Worm (Caenorhabditis elegans): ENCODE data around the gene rnh-1.1.

- TF ChIP-seq F13H6.1 (tag; optimal IDR thresholded peaks at IDR 0.05) (no peak), ref-2 (tag; optimal IDR thresholded peaks at IDR 0.05) (no peak), gmeb-2 (tag; optimal IDR thresholded peaks at IDR 0.05) (no peak), hlh-30 (tag; optimal IDR thresholded peaks at IDR 0.05; ENCODE audit: insufficient read depth) (no peak)
Observed at ce11 chrII:7496070-7496469, 29.5 kb upstream of the rnh-1.1 start, which contains the start of gene spi-1.
